Fruit fly (Drosophila melanogaster) S2 (cell line): ENCODE measurements around the gene CG7778.

ENCODE experiments used
- CG8478 ChIP-seq: fragments of >200 bp; optimal IDR thresholded peaks from 2 replicates; lab custom pipeline; 2018
- CTCF ChIP-seq, 2 experiments: fragments of >200 bp; optimal IDR thresholded peaks; 2 replicates each; lab custom pipeline; 2018

DNA sequence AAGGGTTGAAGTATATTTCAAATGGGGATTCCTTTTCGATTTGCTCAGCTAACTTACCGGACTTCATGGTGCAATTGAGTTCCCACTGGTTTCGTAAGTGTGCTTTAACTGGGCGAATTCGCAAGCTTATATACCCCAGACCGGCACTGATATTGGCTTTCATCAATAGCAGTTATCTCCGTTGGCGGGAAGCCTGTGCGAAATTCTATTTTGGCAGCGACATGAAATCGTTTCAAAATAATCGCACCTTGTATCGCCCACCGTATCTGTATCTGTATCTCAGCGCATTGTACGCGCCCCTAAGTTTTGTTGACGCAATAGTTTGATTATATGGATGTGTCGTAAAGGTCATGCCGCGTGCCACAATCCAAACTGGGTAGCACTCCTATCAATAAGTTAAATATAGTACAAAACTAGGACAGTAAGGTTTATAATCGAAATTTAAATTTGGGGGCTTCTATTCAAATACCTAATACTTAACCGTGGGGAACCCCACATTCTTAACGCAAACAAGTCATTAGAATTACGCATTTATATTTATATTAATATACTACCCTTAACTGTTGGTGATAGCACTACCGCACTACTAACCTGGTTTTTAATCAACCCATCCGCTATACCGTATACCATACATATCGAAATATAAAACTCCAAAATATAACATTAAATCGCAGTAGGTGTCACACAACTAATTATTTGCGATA, 49.7 kb downstream of the CG7778 start, which contains the start of the genes Peritrophin-15a and CG13385:
- no peak for TF ChIP-seq CG8478
- TF ChIP-seq CTCF (optimal IDR thresholded peaks at IDR 0.05; lab: Kevin White, UChicago), result no peak
